Fruit fly (Drosophila melanogaster) whole organism, embryonic: ENCODE data around the gene CG8675.

Experiments
- Asciz ChIP-seq: fragments of 200-800 bp; sonication (Bioruptor generic); optimal IDR thresholded peaks from 2 replicates; lab custom pipeline; 2017; ENCODE audit warnings: missing biosample characterization, mild to moderate bottlenecking, missing genetic modification characterization, missing genetic modification reagents
- Bdp1 ChIP-seq: fragments of 200-800 bp; sonication (Bioruptor generic); optimal IDR thresholded peaks from 3 replicates; lab custom pipeline; 2016; ENCODE audit warnings: missing biosample characterization, missing genetic modification characterization
- C15 ChIP-seq: fragments of 200-800 bp; sonication (Bioruptor generic); IDR thresholded peaks from 3 replicates; pipeline ENCODE4 v1.3.6; 2022; ENCODE audit warnings: missing biosample characterization, missing genetic modification characterization
- CG10209 ChIP-seq: fragments of 200-800 bp; sonication (Bioruptor generic); optimal IDR thresholded peaks from 3 replicates; lab custom pipeline; 2017; ENCODE audit warnings: missing biosample characterization, mild to moderate bottlenecking, missing genetic modification characterization, missing genetic modification reagents
- CG1024 ChIP-seq: fragments of 200-800 bp; sonication (Bioruptor generic); IDR thresholded peaks from 2 replicates; pipeline ENCODE4 v1.3.6; 2022; ENCODE audit warnings: missing biosample characterization, missing genetic modification characterization
- CG10462 ChIP-seq: fragments of 200-800 bp; sonication (Bioruptor generic); optimal IDR thresholded peaks from 2 replicates; lab custom pipeline; 2016; ENCODE audit warnings: missing biosample characterization, missing genetic modification characterization
- CG1233 ChIP-seq: fragments of 200-800 bp; sonication (Bioruptor generic); optimal IDR thresholded peaks from 4 replicates; lab custom pipeline; 2018; ENCODE audit warnings: missing biosample characterization, mild to moderate bottlenecking, missing genetic modification characterization
- CG14014 ChIP-seq: fragments of 200-800 bp; sonication (Bioruptor generic); IDR thresholded peaks from 2 replicates; pipeline ENCODE4 v1.3.6; 2022; ENCODE audit warnings: missing biosample characterization, missing genetic modification characterization
- CG16813 ChIP-seq: fragments of 200-800 bp; sonication (Bioruptor generic); IDR thresholded peaks from 3 replicates; pipeline ENCODE4 v1.3.6; 2022; ENCODE audit warnings: missing biosample characterization, missing genetic modification characterization; ENCODE audit not compliant: partially characterized antibody
- CG17361 ChIP-seq: fragments of 200-800 bp; sonication (Bioruptor generic); IDR thresholded peaks from 3 replicates; pipeline ENCODE4 v1.3.6; 2022; ENCODE audit warnings: missing biosample characterization, missing genetic modification characterization
- CG17568 ChIP-seq: fragments of 200-800 bp; sonication (Bioruptor generic); optimal IDR thresholded peaks from 2 replicates; lab custom pipeline; 2018; ENCODE audit warnings: missing biosample characterization, mild to moderate bottlenecking, missing genetic modification characterization, moderate library complexity
- CG17829 ChIP-seq: fragments of 200-800 bp; optimal IDR thresholded peaks from 2 replicates; lab custom pipeline; 2019; ENCODE audit warnings: missing biosample characterization, mild to moderate bottlenecking, missing genetic modification characterization, moderate library complexity
- CG18476 ChIP-seq: fragments of 200-800 bp; sonication (Bioruptor generic); optimal IDR thresholded peaks from 2 replicates; lab custom pipeline; 2016; ENCODE audit warnings: missing biosample characterization, mild to moderate bottlenecking, missing genetic modification characterization
- CG2116 ChIP-seq: fragments of 200-800 bp; sonication (Bioruptor generic); optimal IDR thresholded peaks from 3 replicates; lab custom pipeline; 2018; ENCODE audit warnings: missing biosample characterization, mild to moderate bottlenecking, missing genetic modification characterization
- CG2712 ChIP-seq: fragments of 200-800 bp; optimal IDR thresholded peaks from 3 replicates; lab custom pipeline; 2019; ENCODE audit warnings: missing biosample characterization, mild to moderate bottlenecking, missing genetic modification characterization, moderate library complexity
- CG30431 ChIP-seq: fragments of 200-800 bp; sonication (Bioruptor generic); optimal IDR thresholded peaks from 2 replicates; lab custom pipeline; 2017; ENCODE audit warnings: missing biosample characterization, missing genetic modification characterization
- CG32532 ChIP-seq: fragments of 200-800 bp; sonication (Bioruptor generic); IDR thresholded peaks from 2 replicates; pipeline ENCODE4 v1.3.6; 2022; ENCODE audit warnings: missing biosample characterization, missing genetic modification characterization
- CG34224 ChIP-seq: fragments of 200-800 bp; sonication (Bioruptor generic); IDR thresholded peaks from 3 replicates; pipeline ENCODE4 v1.3.6; 2022; ENCODE audit warnings: missing biosample characterization, missing genetic modification characterization; ENCODE audit not compliant: partially characterized antibody
- CG42726 ChIP-seq: fragments of 200-800 bp; sonication (Bioruptor generic); IDR thresholded peaks from 2 replicates; pipeline ENCODE4 v1.3.6; 2022; ENCODE audit warnings: missing biosample characterization, missing genetic modification characterization; ENCODE audit not compliant: partially characterized antibody
- CG4854 ChIP-seq: fragments of 200-800 bp; sonication (Bioruptor generic); optimal IDR thresholded peaks from 2 replicates; lab custom pipeline; 2016; ENCODE audit warnings: missing biosample characterization, missing genetic modification characterization, inconsistent platforms
- CG6254 ChIP-seq: fragments of 200-800 bp; sonication (Bioruptor generic); optimal IDR thresholded peaks from 3 replicates; lab custom pipeline; 2017; ENCODE audit warnings: mild to moderate bottlenecking, missing biosample characterization, missing genetic modification reagents, missing genetic modification characterization
- CG6689 ChIP-seq: fragments of 200-800 bp; sonication (Bioruptor generic); IDR thresholded peaks from 2 replicates; pipeline ENCODE4 v1.3.6; 2022; ENCODE audit warnings: missing biosample characterization, missing genetic modification characterization
- CG7271 ChIP-seq: fragments of 200-800 bp; sonication (Bioruptor generic); optimal IDR thresholded peaks from 2 replicates; lab custom pipeline; 2018; ENCODE audit warnings: missing biosample characterization, mild to moderate bottlenecking, missing genetic modification characterization, moderate library complexity
- CG8388 ChIP-seq: fragments of 200-800 bp; sonication (Bioruptor generic); optimal IDR thresholded peaks from 2 replicates; lab custom pipeline; 2019; ENCODE audit warnings: missing biosample characterization, mild to moderate bottlenecking, missing genetic modification characterization, moderate library complexity
- Dad ChIP-seq: fragments of 200-800 bp; sonication (Bioruptor generic); optimal IDR thresholded peaks from 3 replicates; lab custom pipeline; 2016; ENCODE audit warnings: missing biosample characterization, missing genetic modification characterization
- Dek ChIP-seq: fragments of 200-800 bp; sonication (Bioruptor generic); optimal IDR thresholded peaks from 3 replicates; lab custom pipeline; 2019; ENCODE audit warnings: missing biosample characterization, mild to moderate bottlenecking, missing genetic modification characterization, moderate library complexity
- Dref ChIP-seq: fragments of 200-800 bp; sonication (Bioruptor generic); IDR thresholded peaks from 2 replicates; pipeline ENCODE4 v1.3.6; 2022; ENCODE audit warnings: missing biosample characterization, missing genetic modification characterization
- HLH3B ChIP-seq: fragments of 200-800 bp; sonication (Bioruptor generic); IDR thresholded peaks from 2 replicates; pipeline ENCODE4 v1.3.6; 2022; ENCODE audit warnings: missing biosample characterization, missing genetic modification characterization
- HmgD ChIP-seq: fragments of 200-800 bp; sonication (Bioruptor generic); optimal IDR thresholded peaks from 3 replicates; lab custom pipeline; 2016; ENCODE audit warnings: missing biosample characterization, missing genetic modification characterization
- HmgZ ChIP-seq: fragments of 200-800 bp; sonication (Bioruptor generic); optimal IDR thresholded peaks from 2 replicates; lab custom pipeline; 2018; ENCODE audit warnings: missing biosample characterization, mild to moderate bottlenecking, missing genetic modification characterization
- Hr51 ChIP-seq, 2 experiments: fragments of 200-800 bp; sonication (Bioruptor generic); optimal IDR thresholded peaks; 2 replicates in 1 of 2; 3 replicates in 1 of 2; lab custom pipeline; 2016 to 2018; ENCODE audit warnings: missing biosample characterization in 2 of 2, missing genetic modification characterization in 2 of 2, mild to moderate bottlenecking in 1 of 2, moderate library complexity in 1 of 2
- MBD-R2 ChIP-seq: fragments of 200-800 bp; sonication (Bioruptor generic); IDR thresholded peaks from 2 replicates; pipeline ENCODE4 v1.3.6; 2022; ENCODE audit warnings: missing biosample characterization, missing genetic modification characterization
- MESR4 ChIP-seq: fragments of 200-800 bp; sonication (Bioruptor generic); optimal IDR thresholded peaks from 2 replicates; lab custom pipeline; 2018; ENCODE audit warnings: missing biosample characterization, mild to moderate bottlenecking, missing genetic modification characterization, moderate library complexity
- Side ChIP-seq: fragments of 200-800 bp; sonication (Bioruptor generic); optimal IDR thresholded peaks from 2 replicates; lab custom pipeline; 2016; ENCODE audit warnings: missing biosample characterization, missing genetic modification characterization
- Ssrp ChIP-seq: fragments of 200-800 bp; sonication (Bioruptor generic); optimal IDR thresholded peaks from 2 replicates; lab custom pipeline; 2018; ENCODE audit warnings: missing biosample characterization, mild to moderate bottlenecking, missing genetic modification characterization, moderate library complexity
- Tbp ChIP-seq: fragments of >200 bp; optimal IDR thresholded peaks from 2 replicates; lab custom pipeline; 2018; ENCODE audit warnings: missing biosample characterization, missing genetic modification characterization
- Xbp1 ChIP-seq: fragments of 200-800 bp; sonication (Bioruptor generic); optimal IDR thresholded peaks from 3 replicates; lab custom pipeline; 2016; ENCODE audit warnings: missing biosample characterization, mild to moderate bottlenecking, missing genetic modification characterization
- crc ChIP-seq: fragments of 200-800 bp; sonication (Bioruptor generic); optimal IDR thresholded peaks from 2 replicates; lab custom pipeline; 2016; ENCODE audit warnings: missing biosample characterization, missing genetic modification characterization
- dati ChIP-seq: fragments of 200-800 bp; sonication (Bioruptor generic); IDR thresholded peaks from 2 replicates; pipeline ENCODE4 v1.3.6; 2022; ENCODE audit warnings: missing biosample characterization, missing genetic modification characterization
- esg ChIP-seq: fragments of 200-800 bp; sonication (Bioruptor generic); conservative IDR thresholded peaks from 2 replicates; pipeline ENCODE4 v1.3.6; 2022; ENCODE audit warnings: missing biosample characterization, missing genetic modification characterization
- fd64A ChIP-seq: fragments of 200-800 bp; sonication (Bioruptor generic); optimal IDR thresholded peaks from 3 replicates; lab custom pipeline; 2018; ENCODE audit warnings: missing biosample characterization, mild to moderate bottlenecking, missing genetic modification characterization
- gem ChIP-seq: fragments of 200-800 bp; sonication (Bioruptor generic); optimal IDR thresholded peaks from 2 replicates; lab custom pipeline; 2019; ENCODE audit warnings: missing biosample characterization, mild to moderate bottlenecking, missing genetic modification characterization, moderate library complexity
- gsb-n ChIP-seq: fragments of 200-800 bp; sonication (Bioruptor generic); optimal IDR thresholded peaks from 3 replicates; lab custom pipeline; 2018; ENCODE audit warnings: missing biosample characterization, mild to moderate bottlenecking, missing genetic modification characterization
- h ChIP-seq: fragments of >200 bp; optimal IDR thresholded peaks from 2 replicates; lab custom pipeline; 2017
- phol ChIP-seq: fragments of 200-800 bp; sonication (Bioruptor generic); optimal IDR thresholded peaks from 3 replicates; lab custom pipeline; 2018; ENCODE audit warnings: missing biosample characterization, mild to moderate bottlenecking, missing genetic modification characterization, moderate library complexity
- pzg ChIP-seq: fragments of 200-800 bp; sonication (Bioruptor generic); optimal IDR thresholded peaks from 3 replicates; lab custom pipeline; 2018; ENCODE audit warnings: missing biosample characterization, mild to moderate bottlenecking, missing genetic modification characterization, moderate library complexity
- salm ChIP-seq: fragments of 200-800 bp; sonication (Bioruptor generic); optimal IDR thresholded peaks from 2 replicates; lab custom pipeline; 2018; ENCODE audit warnings: missing biosample characterization, mild to moderate bottlenecking, missing genetic modification characterization
- sisA ChIP-seq: fragments of 200-800 bp; sonication (Bioruptor generic); IDR thresholded peaks from 2 replicates; pipeline ENCODE4 v1.3.6; 2022; ENCODE audit warnings: missing biosample characterization, missing genetic modification characterization
- sqz ChIP-seq: fragments of 200-800 bp; sonication (Bioruptor generic); optimal IDR thresholded peaks from 3 replicates; lab custom pipeline; 2018; ENCODE audit warnings: missing biosample characterization, mild to moderate bottlenecking, missing genetic modification characterization
- tap ChIP-seq: fragments of 200-800 bp; optimal IDR thresholded peaks from 3 replicates; lab custom pipeline; 2019; ENCODE audit warnings: missing biosample characterization, mild to moderate bottlenecking, missing genetic modification characterization, moderate library complexity
- vvl ChIP-seq: fragments of 200-800 bp; sonication (Bioruptor generic); IDR thresholded peaks from 2 replicates; pipeline ENCODE4 v1.3.6; 2022; ENCODE audit warnings: missing biosample characterization, missing genetic modification characterization

Gene CG8675

DNA sequence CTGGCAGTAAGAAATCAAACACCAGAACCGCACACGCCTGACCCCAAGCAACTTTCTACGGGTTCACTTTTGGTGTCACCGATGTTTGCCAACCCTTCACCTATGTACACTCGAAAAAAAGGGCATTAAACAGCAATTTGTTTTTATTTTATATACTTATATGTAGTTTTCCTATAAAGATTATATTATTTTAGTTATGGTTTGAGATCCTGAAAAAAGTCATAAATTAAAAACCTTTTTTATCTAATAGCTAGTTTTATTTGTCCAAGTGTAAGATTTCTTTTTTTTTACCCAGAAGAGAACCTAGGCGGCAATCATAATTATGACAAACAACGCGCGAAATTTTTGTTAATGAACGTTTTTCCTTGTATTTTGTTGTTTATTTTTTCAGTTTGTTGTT, 44.1 kb upstream of the CG8675 start (continued):
- TF ChIP-seq Ssrp (peak; percentile 7), CG30431 (no peak), MESR4 (GFP tag; lab: Kevin White, UChicago) (no peak), CG34224 (GFP tag; lab: Robert Waterston, UW) (no peak), sisA (GFP tag; lab: Robert Waterston, UW) (peak; percentile 50), CG18476 (GFP tag; lab: Kevin White, UChicago) (peak; percentile 11), CG14014 (0 out of 2 replicates have a peak, but pooled peaks have one; percentile 32), CG17568 (GFP tag; lab: Kevin White, UChicago) (no peak), crc (no peak), gsb-n (tag; lab: Kevin White, UChicago) (peak; percentile 1), HLH3B (GFP tag; lab: Robert Waterston, UW) (peak; percentile 46; the same call in 1 of the 2 replicates), C15 (GFP tag; lab: Robert Waterston, UW) (no peak), CG8388 (GFP tag; lab: Kevin White, UChicago) (peak; percentile 28), vvl (GFP tag; lab: Robert Waterston, UW) (peak; percentile 58), salm (tag; lab: Kevin White, UChicago) (no peak), Hr51 (GFP tag; optimal IDR thresholded peaks at IDR 0.05; lab: Kevin White, UChicago) (peak in 1 of 2 experiments; percentile 45), CG32532 (GFP tag; lab: Robert Waterston, UW) (peak; percentile 67), gem (tag; lab: Kevin White, UChicago) (peak; percentile 68), CG1233 (peak; percentile 40), HmgD (no peak), esg (peak; percentile 33; the same call in 1 of the 2 replicates), pzg (GFP tag; lab: Kevin White, UChicago) (no peak), Dek (tag; lab: Kevin White, UChicago) (no peak), Dad (no peak), h (lab: Kevin White, UChicago) (no peak), Asciz (GFP tag; lab: Kevin White, UChicago) (peak; percentile 52), CG17829 (peak; percentile 58), phol (tag; lab: Kevin White, UChicago) (peak; percentile 59), CG4854 (GFP tag; lab: Kevin White, UChicago) (no peak), CG6689 (GFP tag; lab: Robert Waterston, UW) (peak; percentile 52; the same call in 1 of the 2 replicates), CG2712 (tag; lab: Kevin White, UChicago) (peak; percentile 72), CG10462 (no peak), MBD-R2 (GFP tag; lab: Robert Waterston, UW) (no peak), sqz (GFP tag; lab: Kevin White, UChicago) (peak; percentile 22), CG42726 (GFP tag; lab: Robert Waterston, UW) (no peak), tap (tag; lab: Kevin White, UChicago) (peak; percentile 50), Dref (GFP tag; lab: Robert Waterston, UW) (no peak), Side (GFP tag; lab: Kevin White, UChicago) (no peak), CG6254 (no peak), CG17361 (peak; percentile 75; the same call in 1 of the 3 replicates), CG10209 (GFP tag; lab: Kevin White, UChicago) (peak; percentile 49), CG1024 (GFP tag; lab: Robert Waterston, UW) (no peak), dati (GFP tag; lab: Robert Waterston, UW) (no peak), CG2116 (no peak), Xbp1 (GFP tag; lab: Kevin White, UChicago) (peak; percentile 35), CG7271 (tag; lab: Kevin White, UChicago) (peak; percentile 14), HmgZ (tag; lab: Kevin White, UChicago) (no peak), CG16813 (GFP tag; lab: Robert Waterston, UW) (no peak), fd64A (no peak), Bdp1 (no peak), Tbp (no peak)
